Fruit fly (Drosophila melanogaster) whole organism, embryonic: Measurements from ENCODE around the gene Cad74A.

Source experiments
- Ada2b ChIP-seq: fragments of 200-800 bp; sonication (Bioruptor generic); IDR thresholded peaks from 2 replicates; pipeline ENCODE4 v1.3.6; 2022; ENCODE audit warnings: missing biosample characterization, missing genetic modification characterization
- CG10543 ChIP-seq: fragments of 200-800 bp; sonication (Bioruptor generic); optimal IDR thresholded peaks from 3 replicates; lab custom pipeline; 2017; ENCODE audit warnings: missing biosample characterization, mild to moderate bottlenecking, missing genetic modification characterization, moderate library complexity
- CG11093 ChIP-seq: fragments of 200-800 bp; sonication (Bioruptor generic); IDR thresholded peaks from 3 replicates; pipeline ENCODE4 v1.3.6; 2022; ENCODE audit warnings: missing biosample characterization, missing genetic modification characterization
- CG14014 ChIP-seq: fragments of 200-800 bp; sonication (Bioruptor generic); IDR thresholded peaks from 2 replicates; pipeline ENCODE4 v1.3.6; 2022; ENCODE audit warnings: missing biosample characterization, missing genetic modification characterization
- CG14860 ChIP-seq: fragments of 200-800 bp; sonication (Bioruptor generic); IDR thresholded peaks from 3 replicates; pipeline ENCODE4 v1.3.6; 2022; ENCODE audit warnings: missing biosample characterization, missing genetic modification characterization; ENCODE audit not compliant: partially characterized antibody
- CG15011 ChIP-seq: fragments of 200-800 bp; sonication (Bioruptor generic); optimal IDR thresholded peaks from 3 replicates; lab custom pipeline; 2018; ENCODE audit warnings: missing biosample characterization, mild to moderate bottlenecking, missing genetic modification characterization
- CG15269 ChIP-seq: fragments of 200-800 bp; sonication (Bioruptor generic); optimal IDR thresholded peaks from 2 replicates; lab custom pipeline; 2018; ENCODE audit warnings: missing biosample characterization, mild to moderate bottlenecking, missing genetic modification characterization, moderate library complexity
- CG18619 ChIP-seq: fragments of 200-800 bp; sonication (Bioruptor generic); optimal IDR thresholded peaks from 3 replicates; lab custom pipeline; 2017; ENCODE audit warnings: missing biosample characterization, mild to moderate bottlenecking, missing genetic modification characterization
- CG30431 ChIP-seq: fragments of 200-800 bp; sonication (Bioruptor generic); optimal IDR thresholded peaks from 2 replicates; lab custom pipeline; 2017; ENCODE audit warnings: missing biosample characterization, missing genetic modification characterization
- CG34224 ChIP-seq: fragments of 200-800 bp; sonication (Bioruptor generic); IDR thresholded peaks from 3 replicates; pipeline ENCODE4 v1.3.6; 2022; ENCODE audit warnings: missing biosample characterization, missing genetic modification characterization; ENCODE audit not compliant: partially characterized antibody
- CG6654 ChIP-seq: fragments of 200-800 bp; sonication (Bioruptor generic); optimal IDR thresholded peaks from 2 replicates; lab custom pipeline; 2017; ENCODE audit warnings: missing biosample characterization, mild to moderate bottlenecking, missing genetic modification characterization
- CG7987 ChIP-seq: fragments of 200-800 bp; sonication (Bioruptor generic); optimal IDR thresholded peaks from 2 replicates; lab custom pipeline; 2018; ENCODE audit warnings: missing biosample characterization, mild to moderate bottlenecking, missing genetic modification characterization, moderate library complexity
- CG9609 ChIP-seq: fragments of 200-800 bp; sonication (Bioruptor generic); optimal IDR thresholded peaks from 3 replicates; lab custom pipeline; 2016; ENCODE audit warnings: missing biosample characterization, missing genetic modification characterization
- Chrac-16 ChIP-seq: fragments of 200-800 bp; sonication (Bioruptor generic); optimal IDR thresholded peaks from 3 replicates; lab custom pipeline; 2016; ENCODE audit warnings: missing biosample characterization, missing genetic modification characterization
- CrebB ChIP-seq: fragments of 200-800 bp; sonication (Bioruptor generic); optimal IDR thresholded peaks from 3 replicates; lab custom pipeline; 2018; ENCODE audit warnings: missing biosample characterization, mild to moderate bottlenecking, missing genetic modification characterization
- Dbx ChIP-seq: fragments of 200-800 bp; sonication (Bioruptor generic); IDR thresholded peaks from 3 replicates; pipeline ENCODE4 v1.3.6; 2022; ENCODE audit warnings: missing biosample characterization, missing genetic modification characterization
- Doc2 ChIP-seq: fragments of 200-800 bp; sonication (Bioruptor generic); IDR thresholded peaks from 2 replicates; pipeline ENCODE4 v1.3.6; 2022; ENCODE audit warnings: missing biosample characterization, missing genetic modification characterization
- E2f2 ChIP-seq: fragments of 200-800 bp; sonication (Bioruptor generic); IDR thresholded peaks from 2 replicates; pipeline ENCODE4 v1.3.6; 2022; ENCODE audit warnings: missing biosample characterization, missing genetic modification characterization
- Eip74EF ChIP-seq, 2 experiments: fragments of 200-800 bp in 1 of 2; fragments of >200 bp in 1 of 2; sonication (Bioruptor generic) in 1 of 2; optimal IDR thresholded peaks; 2 replicates each; lab custom pipeline; 2017 to 2019; ENCODE audit warnings: missing biosample characterization in 2 of 2, missing genetic modification characterization in 2 of 2, mild to moderate bottlenecking in 1 of 2, moderate library complexity in 1 of 2
- Fer1 ChIP-seq: fragments of 200-800 bp; sonication (Bioruptor generic); optimal IDR thresholded peaks from 2 replicates; lab custom pipeline; 2017; ENCODE audit warnings: missing biosample characterization, mild to moderate bottlenecking, missing genetic modification characterization
- Hr51 ChIP-seq, 2 experiments: fragments of 200-800 bp; sonication (Bioruptor generic); optimal IDR thresholded peaks; 2 replicates in 1 of 2; 3 replicates in 1 of 2; lab custom pipeline; 2016 to 2018; ENCODE audit warnings: missing biosample characterization in 2 of 2, missing genetic modification characterization in 2 of 2, mild to moderate bottlenecking in 1 of 2, moderate library complexity in 1 of 2
- Lhr ChIP-seq: fragments of 200-800 bp; sonication (Bioruptor generic); optimal IDR thresholded peaks from 3 replicates; lab custom pipeline; 2017; ENCODE audit warnings: mild to moderate bottlenecking, missing biosample characterization, missing genetic modification reagents, missing genetic modification characterization
- MTF-1 ChIP-seq: fragments of 200-800 bp; sonication (Bioruptor generic); optimal IDR thresholded peaks from 2 replicates; lab custom pipeline; 2018; ENCODE audit warnings: missing biosample characterization, mild to moderate bottlenecking, missing genetic modification characterization, borderline replicate concordance
- Mad ChIP-seq: fragments of 200-800 bp; sonication (Bioruptor generic); optimal IDR thresholded peaks from 2 replicates; lab custom pipeline; 2016; ENCODE audit warnings: missing biosample characterization, missing genetic modification characterization
- Mrtf ChIP-seq: fragments of 200-800 bp; sonication (Bioruptor generic); IDR thresholded peaks from 3 replicates; pipeline ENCODE4 v1.3.6; 2022; ENCODE audit warnings: missing biosample characterization, missing genetic modification characterization
- Optix ChIP-seq: fragments of 200-800 bp; sonication (Bioruptor generic); IDR thresholded peaks from 3 replicates; pipeline ENCODE4 v1.3.6; 2022; ENCODE audit warnings: missing biosample characterization, missing genetic modification characterization
- PHDP ChIP-seq: fragments of 200-800 bp; sonication (Bioruptor generic); optimal IDR thresholded peaks from 3 replicates; lab custom pipeline; 2018; ENCODE audit warnings: missing biosample characterization, mild to moderate bottlenecking, missing genetic modification characterization, moderate library complexity
- Scr ChIP-seq: fragments of 200-800 bp; sonication (Bioruptor generic); IDR thresholded peaks from 2 replicates; pipeline ENCODE4 v1.3.6; 2022; ENCODE audit warnings: missing biosample characterization, missing genetic modification characterization; ENCODE audit not compliant: partially characterized antibody
- Trl ChIP-seq, 3 experiments: fragments of >200 bp in 2 of 3; fragments of 200-800 bp in 1 of 3; sonication (Bioruptor generic) in 1 of 3; optimal IDR thresholded peaks; 2 replicates in 1 of 3; 3 replicates in 2 of 3; lab custom pipeline; 2016 to 2017; ENCODE audit warnings: missing biosample characterization in 1 of 3, missing genetic modification characterization in 1 of 3
- abd-A ChIP-seq: fragments of 200-800 bp; sonication (Bioruptor generic); optimal IDR thresholded peaks from 3 replicates; lab custom pipeline; 2019; ENCODE audit warnings: missing biosample characterization, mild to moderate bottlenecking, missing genetic modification characterization, moderate library complexity
- cg ChIP-seq: fragments of 200-800 bp; sonication (Bioruptor generic); optimal IDR thresholded peaks from 3 replicates; lab custom pipeline; 2019; ENCODE audit warnings: missing biosample characterization, mild to moderate bottlenecking, missing genetic modification characterization, moderate library complexity
- dimm ChIP-seq: fragments of 200-800 bp; sonication (Bioruptor generic); IDR thresholded peaks from 2 replicates; pipeline ENCODE4 v1.3.6; 2022; ENCODE audit warnings: missing biosample characterization, missing genetic modification characterization
- gt ChIP-seq: fragments of 200-800 bp; sonication (Bioruptor generic); IDR thresholded peaks from 2 replicates; pipeline ENCODE4 v1.3.6; 2022; ENCODE audit warnings: missing biosample characterization, missing genetic modification characterization
- h ChIP-seq: fragments of >200 bp; optimal IDR thresholded peaks from 2 replicates; lab custom pipeline; 2017
- hkb ChIP-seq, 2 experiments: fragments of 200-800 bp in 1 of 2; fragments of >200 bp in 1 of 2; sonication (Bioruptor generic) in 1 of 2; IDR thresholded peaks in 1 of 2; optimal IDR thresholded peaks in 1 of 2; 2 replicates each; pipeline versions ENCODE4 v1.3.6 to Lab custom; 2017 to 2022; ENCODE audit warnings: missing biosample characterization in 1 of 2, missing genetic modification characterization in 1 of 2
- inv ChIP-seq: fragments of 200-800 bp; sonication (Bioruptor generic); IDR thresholded peaks from 2 replicates; pipeline ENCODE4 v1.3.6; 2022; ENCODE audit warnings: missing biosample characterization, missing genetic modification characterization; ENCODE audit not compliant: partially characterized antibody
- jigr1 ChIP-seq: fragments of 200-800 bp; sonication (Bioruptor generic); IDR thresholded peaks from 3 replicates; pipeline ENCODE4 v1.3.6; 2022; ENCODE audit warnings: missing biosample characterization, missing genetic modification characterization
- onecut ChIP-seq: fragments of 200-800 bp; sonication (Bioruptor generic); IDR thresholded peaks from 2 replicates; pipeline ENCODE4 v1.3.6; 2022; ENCODE audit warnings: missing biosample characterization, missing genetic modification characterization
- pita ChIP-seq: fragments of 200-800 bp; sonication (Bioruptor generic); optimal IDR thresholded peaks from 2 replicates; lab custom pipeline; 2017; ENCODE audit warnings: missing biosample characterization, mild to moderate bottlenecking, missing genetic modification characterization
- prd ChIP-seq, 3 experiments: fragments of >200 bp in 2 of 3; fragments of 200-800 bp in 1 of 3; sonication (Bioruptor generic) in 1 of 3; optimal IDR thresholded peaks in 2 of 3; IDR thresholded peaks in 1 of 3; 2 replicates in 2 of 3; 3 replicates in 1 of 3; pipeline versions ENCODE4 v1.3.6 to Lab custom; 2017 to 2022; ENCODE audit warnings: missing biosample characterization in 1 of 3, missing genetic modification characterization in 1 of 3
- sens-2 ChIP-seq: fragments of 200-800 bp; sonication (Bioruptor generic); IDR thresholded peaks from 2 replicates; pipeline ENCODE4 v1.3.6; 2022; ENCODE audit warnings: missing biosample characterization, missing genetic modification characterization
- slbo ChIP-seq: fragments of 200-800 bp; sonication (Bioruptor generic); IDR thresholded peaks from 2 replicates; pipeline ENCODE4 v1.3.6; 2022; ENCODE audit warnings: missing biosample characterization, missing genetic modification characterization
- sna ChIP-seq: fragments of 200-800 bp; sonication (Bioruptor generic); IDR thresholded peaks from 2 replicates; pipeline ENCODE4 v1.3.6; 2022; ENCODE audit warnings: missing biosample characterization, missing genetic modification characterization; ENCODE audit not compliant: partially characterized antibody
- so ChIP-seq: fragments of 200-800 bp; sonication (Bioruptor generic); IDR thresholded peaks from 3 replicates; pipeline ENCODE4 v1.3.6; 2022; ENCODE audit warnings: missing biosample characterization, missing genetic modification characterization
- sob ChIP-seq: fragments of 200-800 bp; sonication (Bioruptor generic); IDR thresholded peaks from 2 replicates; pipeline ENCODE4 v1.3.6; 2022; ENCODE audit warnings: missing biosample characterization, missing genetic modification characterization
- tgo ChIP-seq: fragments of 200-800 bp; sonication (Bioruptor generic); IDR thresholded peaks from 3 replicates; pipeline ENCODE4 v1.3.6; 2022; ENCODE audit warnings: missing biosample characterization, missing genetic modification characterization
- tin ChIP-seq: fragments of 200-800 bp; sonication (Bioruptor generic); optimal IDR thresholded peaks from 3 replicates; lab custom pipeline; 2016; ENCODE audit warnings: missing biosample characterization, missing genetic modification characterization
- tio ChIP-seq: fragments of 200-800 bp; sonication (Bioruptor generic); optimal IDR thresholded peaks from 2 replicates; lab custom pipeline; 2017; ENCODE audit warnings: missing biosample characterization, missing genetic modification characterization, inconsistent platforms

Cad74A gene

DNA sequence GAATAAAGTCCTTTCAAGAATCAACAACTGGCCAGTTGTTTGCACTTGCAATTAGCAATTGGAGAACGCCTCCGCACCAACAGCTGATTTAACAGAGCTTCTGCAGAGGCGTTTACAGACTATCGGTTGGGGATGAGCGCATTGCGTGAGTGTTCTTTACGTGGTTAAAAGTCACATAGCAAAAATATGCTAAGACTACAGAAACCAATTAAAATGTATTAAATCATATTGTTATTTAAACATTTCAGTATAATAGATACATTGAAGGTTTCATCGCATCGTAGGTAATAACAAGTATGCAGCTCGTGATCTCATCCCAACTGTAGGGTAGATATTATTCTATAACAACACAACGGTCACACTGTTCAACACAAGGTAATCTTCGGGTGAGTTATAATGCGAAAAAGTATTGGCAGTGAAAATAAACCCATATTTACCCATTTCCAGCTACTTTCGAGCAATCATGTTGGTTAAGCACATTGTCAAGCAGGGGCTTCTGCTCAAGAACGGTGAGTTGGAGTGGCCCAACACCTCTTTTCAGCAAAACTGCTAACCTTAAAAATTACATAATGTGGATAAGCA, 45.9 kb upstream of the Cad74A start, which contains the start of the genes Sec3 and COX7B (continued):
- TF ChIP-seq Doc2 (GFP tag; lab: Robert Waterston, UW) (no peak), Trl (optimal IDR thresholded peaks at IDR 0.05; lab: Kevin White, UChicago) (no peak), Trl (GFP tag; optimal IDR thresholded peaks at IDR 0.05; lab: Kevin White, UChicago) (peak; percentile 20), PHDP (tag; lab: Kevin White, UChicago) (peak; percentile 66), CG14014 (no peak), CG11093 (GFP tag; lab: Robert Waterston, UW) (no peak), CG34224 (peak; percentile 93), abd-A (no peak), Scr (peak; percentile 96), E2f2 (GFP tag; lab: Robert Waterston, UW) (peak; percentile 32; the same call in 1 of the 2 replicates), CG6654 (GFP tag; lab: Kevin White, UChicago) (no peak), tgo (GFP tag; lab: Robert Waterston, UW) (peak; percentile 64; the same call in 2 of the 3 replicates), Eip74EF (GFP tag; optimal IDR thresholded peaks at IDR 0.05; lab: Kevin White, UChicago) (peak in 1 of 2 experiments; percentile 15), CG15011 (GFP tag; lab: Kevin White, UChicago) (no peak), Fer1 (GFP tag; lab: Kevin White, UChicago) (peak; percentile 72), inv (peak; percentile 92), pita (GFP tag; lab: Kevin White, UChicago) (no peak), Optix (GFP tag; lab: Robert Waterston, UW) (no peak), hkb (optimal IDR thresholded peaks at IDR 0.05; lab: Kevin White, UChicago) (peak; percentile 32), hkb (GFP tag; IDR thresholded peaks at IDR 0.05; lab: Robert Waterston, UW) (no peak), tio (GFP tag; lab: Kevin White, UChicago) (peak; percentile 18), Lhr (peak; percentile 71), CrebB (peak; percentile 60), MTF-1 (GFP tag; lab: Kevin White, UChicago) (no peak), dimm (GFP tag; lab: Robert Waterston, UW) (no peak), cg (GFP tag; lab: Kevin White, UChicago) (no peak), slbo (GFP tag; lab: Robert Waterston, UW) (peak; percentile 77), CG15269 (peak; percentile 63), Chrac-16 (peak; percentile 66), Hr51 (GFP tag; optimal IDR thresholded peaks at IDR 0.05; lab: Kevin White, UChicago) (peak; percentile 64 to 73), CG9609 (peak; percentile 26), CG10543 (GFP tag; lab: Kevin White, UChicago) (peak; percentile 67), sob (peak; percentile 71), CG7987 (peak; percentile 29), Ada2b (GFP tag; lab: Robert Waterston, UW) (no peak), Dbx (peak; percentile 67; the same call in 1 of the 3 replicates), Mrtf (GFP tag; lab: Robert Waterston, UW) (0 out of 3 replicates have a peak, but pooled peaks have one; percentile 12), prd (optimal IDR thresholded peaks at IDR 0.05; lab: Kevin White, UChicago) (no peak), prd (GFP tag; IDR thresholded peaks at IDR 0.05; lab: Robert Waterston, UW) (peak; percentile 71), sna (GFP tag; lab: Robert Waterston, UW) (peak; percentile 91), CG18619 (GFP tag; lab: Kevin White, UChicago) (peak; percentile 46), so (GFP tag; lab: Robert Waterston, UW) (no peak), sens-2 (GFP tag; lab: Robert Waterston, UW) (no peak), gt (GFP tag; lab: Robert Waterston, UW) (no peak), CG30431 (peak; percentile 4), jigr1 (no peak), CG14860 (peak; percentile 91), h (no peak), onecut (peak; percentile 11; the same call in 1 of the 2 replicates), tin (GFP tag; lab: Kevin White, UChicago) (peak; percentile 74), Mad (GFP tag; lab: Kevin White, UChicago) (peak; percentile 52)
